Worm (Caenorhabditis elegans) whole organism, L2 larva: ENCODE measurements around the gene C35A5.3.
A peak's percentile ranks its signal among the peaks of the same experiment; 100 is the strongest.

Experiments
- F13H6.1 ChIP-seq: sonication (generic microtip); optimal IDR thresholded peaks from 2 replicates; lab custom pipeline; 2016; ENCODE audit warnings: missing genetic modification characterization, missing compliant biosample characterization
- R02D3.7 ChIP-seq: fragments of 150-350 bp; optimal IDR thresholded peaks from 2 replicates; lab custom pipeline; 2014; ENCODE audit warnings: missing biosample characterization, missing genetic modification characterization
- Y55F3AM.14 ChIP-seq: fragments of 200-800 bp; sonication (Bioruptor generic); optimal IDR thresholded peaks from 2 replicates; lab custom pipeline; 2018; ENCODE audit warnings: mild to moderate bottlenecking, missing genetic modification characterization, missing compliant biosample characterization
- ZK546.5 ChIP-seq: sonication (generic microtip); optimal IDR thresholded peaks from 2 replicates; lab custom pipeline; 2017; ENCODE audit warnings: missing biosample characterization, missing genetic modification characterization
- alr-1 ChIP-seq: fragments of 150-350 bp; optimal IDR thresholded peaks from 2 replicates; lab custom pipeline; 2014; ENCODE audit warnings: missing biosample characterization, missing genetic modification characterization
- aly-2 ChIP-seq: fragments of 150-350 bp; optimal IDR thresholded peaks from 2 replicates; lab custom pipeline; 2014; ENCODE audit warnings: missing biosample characterization, missing genetic modification characterization
- ama-1 ChIP-seq: fragments of 150-350 bp; optimal IDR thresholded peaks from 2 replicates; lab custom pipeline; 2018; ENCODE audit warnings: inconsistent platforms
- blmp-1 ChIP-seq: sonication (generic microtip); optimal IDR thresholded peaks from 2 replicates; lab custom pipeline; 2017; ENCODE audit warnings: missing genetic modification characterization, mild to moderate bottlenecking, missing compliant biosample characterization, antibody characterized with exemption, moderate library complexity; ENCODE audit not compliant: insufficient read depth
- ceh-82 ChIP-seq: fragments of 150-350 bp; optimal IDR thresholded peaks from 2 replicates; lab custom pipeline; 2014; ENCODE audit warnings: missing biosample characterization, missing genetic modification characterization
- crh-2 ChIP-seq: sonication (generic microtip); optimal IDR thresholded peaks from 2 replicates; lab custom pipeline; 2017; ENCODE audit warnings: missing biosample characterization, missing genetic modification characterization
- dmd-4 ChIP-seq: sonication (generic microtip); optimal IDR thresholded peaks from 2 replicates; lab custom pipeline; 2017; ENCODE audit warnings: missing biosample characterization, missing genetic modification characterization
- egl-27 ChIP-seq: sonication (generic microtip); optimal IDR thresholded peaks from 3 replicates; lab custom pipeline; 2017; ENCODE audit warnings: missing biosample characterization, missing genetic modification reagents, missing genetic modification characterization
- elt-1 ChIP-seq: fragments of 150-350 bp; optimal IDR thresholded peaks from 2 replicates; lab custom pipeline; 2014; ENCODE audit warnings: missing biosample characterization, missing genetic modification characterization
- elt-3 ChIP-seq: sonication (generic microtip); optimal IDR thresholded peaks from 2 replicates; lab custom pipeline; 2017; ENCODE audit warnings: missing biosample characterization, missing genetic modification characterization
- fos-1 ChIP-seq: fragments of 150-350 bp; optimal IDR thresholded peaks from 2 replicates; lab custom pipeline; 2014; ENCODE audit warnings: missing biosample characterization, missing genetic modification characterization
- gmeb-1 ChIP-seq: fragments of 150-350 bp; optimal IDR thresholded peaks from 2 replicates; lab custom pipeline; 2014; ENCODE audit warnings: missing biosample characterization, missing genetic modification characterization
- lin-11 ChIP-seq: fragments of 150-350 bp; sonication (generic microtip); optimal IDR thresholded peaks from 2 replicates; lab custom pipeline; 2014; ENCODE audit warnings: missing biosample characterization, missing genetic modification characterization, inconsistent platforms, mixed read lengths
- lin-13 ChIP-seq: fragments of 150-350 bp; optimal IDR thresholded peaks from 2 replicates; lab custom pipeline; 2014; ENCODE audit warnings: missing biosample characterization, missing genetic modification reagents, missing genetic modification characterization
- lin-39 ChIP-seq: fragments of 150-350 bp; optimal IDR thresholded peaks from 2 replicates; lab custom pipeline; 2014; ENCODE audit warnings: missing biosample characterization, missing genetic modification reagents, missing genetic modification characterization
- lsy-2 ChIP-seq, 2 experiments: fragments of 150-350 bp in 1 of 2; sonication (generic microtip) in 1 of 2; optimal IDR thresholded peaks; 2 replicates each; lab custom pipeline; 2014 to 2017; ENCODE audit warnings: missing biosample characterization in 2 of 2, missing genetic modification characterization in 2 of 2
- mab-5 ChIP-seq: fragments of 150-350 bp; optimal IDR thresholded peaks from 2 replicates; lab custom pipeline; 2014; ENCODE audit warnings: missing biosample characterization, missing genetic modification characterization
- mbf-1 ChIP-seq: sonication (generic microtip); optimal IDR thresholded peaks from 2 replicates; lab custom pipeline; 2017; ENCODE audit warnings: missing biosample characterization, missing genetic modification characterization
- nhr-10 ChIP-seq: sonication (generic microtip); optimal IDR thresholded peaks from 2 replicates; lab custom pipeline; 2017; ENCODE audit warnings: missing biosample characterization, missing genetic modification characterization
- nhr-11 ChIP-seq: fragments of 150-350 bp; optimal IDR thresholded peaks from 2 replicates; lab custom pipeline; 2014; ENCODE audit warnings: missing biosample characterization, missing genetic modification characterization
- nhr-129 ChIP-seq: fragments of 150-350 bp; optimal IDR thresholded peaks from 2 replicates; lab custom pipeline; 2014; ENCODE audit warnings: missing biosample characterization, missing genetic modification characterization
- nhr-21 ChIP-seq: fragments of 150-350 bp; optimal IDR thresholded peaks from 2 replicates; lab custom pipeline; 2014; ENCODE audit warnings: missing biosample characterization, missing genetic modification characterization
- nhr-23 ChIP-seq: fragments of 150-350 bp; optimal IDR thresholded peaks from 2 replicates; lab custom pipeline; 2014; ENCODE audit warnings: missing biosample characterization, missing genetic modification reagents, missing genetic modification characterization
- nhr-25 ChIP-seq: fragments of 150-350 bp; sonication (generic microtip); optimal IDR thresholded peaks from 3 replicates; lab custom pipeline; 2014; ENCODE audit warnings: missing biosample characterization, missing genetic modification characterization
- nhr-6 ChIP-seq: fragments of 150-350 bp; optimal IDR thresholded peaks from 2 replicates; lab custom pipeline; 2014; ENCODE audit warnings: missing biosample characterization, missing genetic modification characterization
- nhr-77 ChIP-seq: fragments of 150-350 bp; optimal IDR thresholded peaks from 2 replicates; lab custom pipeline; 2014; ENCODE audit warnings: missing biosample characterization, missing genetic modification characterization
- peb-1 ChIP-seq: fragments of 150-350 bp; optimal IDR thresholded peaks from 2 replicates; lab custom pipeline; 2014; ENCODE audit warnings: missing biosample characterization, missing genetic modification characterization
- sem-4 ChIP-seq: fragments of 150-350 bp; optimal IDR thresholded peaks from 2 replicates; lab custom pipeline; 2014; ENCODE audit warnings: missing biosample characterization, missing genetic modification reagents, missing genetic modification characterization
- skn-1 ChIP-seq: sonication (generic microtip); optimal IDR thresholded peaks from 2 replicates; lab custom pipeline; 2017; ENCODE audit warnings: missing biosample characterization, missing genetic modification characterization
- sma-3 ChIP-seq: sonication (generic microtip); optimal IDR thresholded peaks from 2 replicates; lab custom pipeline; 2016; ENCODE audit warnings: missing genetic modification reagents, missing genetic modification characterization, missing compliant biosample characterization
- sma-9 ChIP-seq, 2 experiments: fragments of 150-350 bp in 1 of 2; sonication (generic microtip) in 1 of 2; optimal IDR thresholded peaks; 2 replicates each; lab custom pipeline; 2014 to 2016; ENCODE audit warnings: missing genetic modification characterization in 2 of 2, mild to moderate bottlenecking in 1 of 2, missing biosample characterization in 1 of 2, missing compliant biosample characterization in 1 of 2, missing genetic modification reagents in 1 of 2, moderate library complexity in 1 of 2
- snpc-4 ChIP-seq: fragments of 150-350 bp; optimal IDR thresholded peaks from 2 replicates; lab custom pipeline; 2014; ENCODE audit warnings: missing biosample characterization, missing genetic modification characterization
- unc-39 ChIP-seq: fragments of 150-350 bp; optimal IDR thresholded peaks from 2 replicates; lab custom pipeline; 2014; ENCODE audit warnings: missing biosample characterization, missing genetic modification characterization
- unc-55 ChIP-seq: fragments of 150-350 bp; sonication (generic microtip); optimal IDR thresholded peaks from 3 replicates; lab custom pipeline; 2014; ENCODE audit warnings: missing biosample characterization, missing genetic modification reagents, missing genetic modification characterization
- unc-62 ChIP-seq: fragments of 150-350 bp; optimal IDR thresholded peaks from 2 replicates; lab custom pipeline; 2014; ENCODE audit warnings: missing biosample characterization, missing genetic modification reagents, missing genetic modification characterization
- zag-1 ChIP-seq: fragments of 150-350 bp; optimal IDR thresholded peaks from 2 replicates; lab custom pipeline; 2014; ENCODE audit warnings: missing biosample characterization, missing genetic modification characterization
- ztf-1 ChIP-seq: fragments of 200-800 bp; sonication (Bioruptor generic); conservative IDR thresholded peaks from 2 replicates; pipeline ENCODE4 v1.3.6; 2022; ENCODE audit warnings: missing genetic modification characterization, missing compliant biosample characterization
- ztf-11 ChIP-seq: sonication (generic microtip); optimal IDR thresholded peaks from 2 replicates; lab custom pipeline; 2017; ENCODE audit warnings: missing biosample characterization, missing genetic modification characterization
- ztf-4 ChIP-seq: fragments of 150-350 bp; optimal IDR thresholded peaks from 2 replicates; lab custom pipeline; 2014; ENCODE audit warnings: missing biosample characterization, missing genetic modification characterization

The C35A5.3 gene

DNA sequence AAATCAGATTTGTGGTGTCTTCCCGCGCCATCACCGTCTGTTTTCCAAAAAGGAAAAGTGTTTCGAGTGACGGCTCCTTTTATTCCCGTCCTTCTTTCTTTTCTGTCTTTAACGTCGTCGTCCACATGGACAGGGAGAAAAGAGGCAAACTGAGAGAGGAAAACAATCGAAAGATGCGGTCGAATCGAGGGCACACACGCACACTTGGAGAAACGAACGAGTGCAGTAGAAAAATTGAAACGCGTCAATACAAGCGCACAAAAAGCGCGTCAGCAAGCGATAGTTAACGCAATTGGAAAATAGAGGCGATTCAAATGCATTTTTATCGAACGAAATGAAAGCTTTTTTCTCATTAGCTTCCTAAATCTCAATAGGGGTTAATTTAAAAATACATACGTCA is 35.6 kb upstream of the C35A5.3 start (continued):
- TF ChIP-seq nhr-21 (tag; lab: Kevin White, UChicago) (peak; percentile 87), sma-3 (GFP tag; lab: Kevin White, UChicago) (peak; percentile 87)

ce11 chrV:10536095-10536691 is 35.0 kb upstream of the C35A5.3 start, which contains the start of gene ppm-1.A:
TSS of gene ppm-1.A (minus strand) at chrV:10536388.
- TF ChIP-seq nhr-23 (tag; lab: Kevin White, UChicago) (no peak), nhr-6 (tag; lab: Kevin White, UChicago) (no peak), nhr-129 (tag; lab: Kevin White, UChicago) (peak; percentile 46), nhr-11 (no peak), lin-39 (no peak), mbf-1 (tag; lab: Kevin White, UChicago) (no peak), nhr-25 (tag; lab: Kevin White, UChicago) (peak; percentile 39), egl-27 (no peak), fos-1 (tag; lab: Kevin White, UChicago) (peak; percentile 0), unc-62 (GFP tag; lab: Kevin White, UChicago) (no peak), gmeb-1 (tag; lab: Kevin White, UChicago) (peak; percentile 52), elt-3 (tag; lab: Kevin White, UChicago) (no peak), lin-13 (GFP tag; lab: Kevin White, UChicago) (no peak), ama-1 (lab: Kevin White, UChicago) (peak; percentile 14), lin-11 (peak; percentile 10), nhr-10 (tag; lab: Kevin White, UChicago) (no peak), alr-1 (no peak), sem-4 (tag; lab: Kevin White, UChicago) (no peak), zag-1 (no peak), aly-2 (tag; lab: Kevin White, UChicago) (no peak), mab-5 (no peak), F13H6.1 (no peak), skn-1 (tag; lab: Kevin White, UChicago) (no peak), sma-9 (GFP tag; optimal IDR thresholded peaks at IDR 0.05; lab: Kevin White, UChicago) (peak; percentile 1), sma-9 (tag; optimal IDR thresholded peaks at IDR 0.05; lab: Kevin White, UChicago) (no peak), crh-2 (peak; percentile 42), ZK546.5 (tag; lab: Kevin White, UChicago) (no peak), dmd-4 (tag; lab: Kevin White, UChicago) (no peak), nhr-77 (tag; lab: Kevin White, UChicago) (no peak), sma-3 (GFP tag; lab: Kevin White, UChicago) (peak; percentile 1), unc-39 (no peak), ztf-11 (tag; lab: Kevin White, UChicago) (no peak), Y55F3AM.14 (GFP tag; lab: Kevin White, UChicago) (no peak), elt-1 (no peak), blmp-1 (tag; lab: Kevin White, UChicago) (peak; percentile 33), nhr-21 (tag; lab: Kevin White, UChicago) (no peak), peb-1 (no peak), lsy-2 (tag; optimal IDR thresholded peaks at IDR 0.05; lab: Kevin White, UChicago) (peak in 1 of 2 experiments; percentile 1), R02D3.7 (tag; lab: Kevin White, UChicago) (no peak), unc-55 (GFP tag; lab: Kevin White, UChicago) (no peak), ztf-1 (GFP tag; lab: Robert Waterston, UW) (no peak), ceh-82 (tag; lab: Kevin White, UChicago) (no peak), ztf-4 (tag; lab: Kevin White, UChicago) (no peak), snpc-4 (tag; lab: Kevin White, UChicago) (no peak)
